Fruit fly (Drosophila melanogaster): ENCODE measurements around the gene bru2.

Gene bru2

DNA sequence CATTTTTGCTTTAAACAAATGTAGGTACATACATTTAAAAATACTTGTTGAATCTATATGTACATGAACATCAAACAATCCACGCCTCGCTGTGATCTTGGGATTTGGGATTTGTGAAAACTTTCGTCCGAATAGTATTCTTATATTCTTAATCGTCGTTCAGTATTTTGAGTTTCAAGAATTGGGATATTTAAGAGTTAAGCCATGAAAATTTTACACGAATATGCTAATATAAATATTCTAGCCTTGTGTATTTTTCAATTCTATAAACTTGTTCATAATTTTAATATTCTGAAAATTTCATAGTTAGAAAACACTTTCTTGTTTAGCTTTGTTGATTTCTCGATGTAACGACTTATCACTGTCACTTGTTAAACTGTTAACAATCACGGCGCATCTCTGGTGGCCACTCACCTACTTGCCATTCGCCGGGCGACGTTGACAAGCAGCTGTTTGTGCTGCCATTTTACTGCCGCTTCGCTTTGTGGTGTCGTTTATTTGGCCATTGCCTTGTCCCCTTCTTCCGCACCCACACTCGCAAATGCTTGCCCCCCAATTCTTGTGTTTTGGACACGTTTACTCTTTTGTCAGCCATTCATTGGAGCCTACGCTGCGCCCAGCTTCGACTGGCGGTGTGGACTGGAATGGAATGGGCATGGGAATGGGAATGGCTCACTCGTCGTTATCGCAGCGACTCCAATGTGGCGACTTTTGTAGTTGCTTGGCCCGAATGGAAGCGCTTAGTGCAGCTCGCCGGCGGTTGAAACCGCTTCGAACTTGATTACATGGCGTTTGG is 92.2 kb downstream of the bru2 start:
- TF ChIP-seq CG10348 (GFP tag; IDR thresholded peaks at IDR 0.05) (no peak), fd96Ca (GFP tag; IDR thresholded peaks at IDR 0.05) (0 out of 3 replicates have a peak, but pooled peaks have one; percentile 41), EcR (GFP tag; optimal IDR thresholded peaks at IDR 0.05) (peak; percentile 92)

DNA sequence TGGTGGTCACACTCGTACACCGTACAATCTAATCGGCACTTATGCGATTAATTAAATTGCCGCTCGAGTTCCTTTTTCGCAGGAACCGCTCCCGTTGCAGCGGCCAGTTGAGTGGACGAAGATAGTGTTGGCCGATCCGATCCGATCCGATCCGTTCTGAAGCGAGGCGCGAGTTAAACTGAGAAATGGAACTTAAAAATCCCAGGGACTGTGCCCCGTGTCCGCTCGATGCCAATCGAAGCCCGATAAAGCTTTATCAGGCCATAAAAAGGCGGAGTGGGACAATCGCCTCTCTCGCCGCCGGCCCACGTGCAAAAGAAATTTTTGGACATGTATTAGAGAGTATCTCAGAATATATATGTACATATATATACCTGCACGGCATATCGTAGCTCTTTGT is 101.7 kb downstream of the bru2 start, which contains the start of gene Oatp33Ea:
Gene Oatp33Ea (minus strand): TSS at position 182 of the 400 bp plus-strand sequence.
- TF ChIP-seq CG4496 (GFP tag; IDR thresholded peaks at IDR 0.05): no peak
- TF ChIP-seq Pif1A (GFP tag; optimal IDR thresholded peaks at IDR 0.05): no peak
- no peak for TF ChIP-seq CG15710 (tag; optimal IDR thresholded peaks at IDR 0.05)
- no peak for TF ChIP-seq CG9948 (tag; optimal IDR thresholded peaks at IDR 0.05)
- TF ChIP-seq Pif1B (GFP tag; optimal IDR thresholded peaks at IDR 0.05): no peak
- no peak for TF ChIP-seq gl (tag; optimal IDR thresholded peaks at IDR 0.05)
- TF ChIP-seq fd96Ca (GFP tag; IDR thresholded peaks at IDR 0.05): no peak
- no peak for TF ChIP-seq CG13204 (GFP tag; optimal IDR thresholded peaks at IDR 0.05)
- TF ChIP-seq CG10348 (GFP tag; IDR thresholded peaks at IDR 0.05): no peak
- TF ChIP-seq EcR (GFP tag; optimal IDR thresholded peaks at IDR 0.05): no peak
- TF ChIP-seq CG17806 (tag; optimal IDR thresholded peaks at IDR 0.05): no peak
- no peak for TF ChIP-seq D1 (tag; optimal IDR thresholded peaks at IDR 0.05)
- TF ChIP-seq CG14655 (GFP tag; optimal IDR thresholded peaks at IDR 0.05): no peak
- TF ChIP-seq Ets98B (GFP tag; IDR thresholded peaks at IDR 0.05): no peak
- TF ChIP-seq CG34367 (tag; optimal IDR thresholded peaks at IDR 0.05): no peak
- TF ChIP-seq CG12605 (GFP tag; IDR thresholded peaks at IDR 0.05): no peak
